Worm (Caenorhabditis elegans): ENCODE data around the gene Y56A3A.41.

- TF ChIP-seq blmp-1 (tag; optimal IDR thresholded peaks at IDR 0.05): no peak
- no peak for TF ChIP-seq grh-1 (GFP tag; IDR thresholded peaks at IDR 0.05)
- no peak for TF ChIP-seq unc-62 (GFP tag; optimal IDR thresholded peaks at IDR 0.05)
- no peak for TF ChIP-seq aly-2 (tag; optimal IDR thresholded peaks at IDR 0.05)
- TF ChIP-seq sox-4 (tag; optimal IDR thresholded peaks at IDR 0.05): no peak
- no peak for TF ChIP-seq nhr-76 (tag; optimal IDR thresholded peaks at IDR 0.05)
- TF ChIP-seq unc-130 (tag; optimal IDR thresholded peaks at IDR 0.05): no peak
- no peak for TF ChIP-seq snpc-4 (tag; optimal IDR thresholded peaks at IDR 0.05)
- no peak for TF ChIP-seq nhr-11 (tag; optimal IDR thresholded peaks at IDR 0.05)
These were observed 14.3 kb upstream of the Y56A3A.41 start, which contains the start of gene sdz-33 for ce11 chrIII:11907177-11907576.
